Worm (Caenorhabditis elegans): ENCODE data around the gene irld-26.
A peak's percentile ranks its signal among the peaks of the same experiment; 100 is the strongest.

irld-26 gene

ce11 chrV:16229896-16230295 lies 24.9 kb downstream of the irld-26 start, which contains the start of the genes F21H7.2 and F21H7.12:
Gene F21H7.2, minus strand, starts transcription at chrV:16229996.
Gene F21H7.12, plus strand, starts transcription at chrV:16230165.
- TF ChIP-seq Y56A3A.18 (GFP tag; IDR thresholded peaks at IDR 0.05) (no peak), aptf-2 (GFP tag; conservative IDR thresholded peaks at IDR 0.05) (no peak), ztf-18 (tag; optimal IDR thresholded peaks at IDR 0.05) (no peak), ceh-27 (GFP tag; optimal IDR thresholded peaks at IDR 0.05) (no peak), dpff-1 (tag; optimal IDR thresholded peaks at IDR 0.05) (no peak)

- TF ChIP-seq T26A5.8 (tag; optimal IDR thresholded peaks at IDR 0.05) = no peak
- peak; percentile 51 for TF ChIP-seq nhr-80 (tag; optimal IDR thresholded peaks at IDR 0.05)
- TF ChIP-seq madf-8 (GFP tag; conservative IDR thresholded peaks at IDR 0.05) = no peak
These were observed 27.2 kb downstream of the irld-26 start, which contains the start of gene gst-22 for ce11 chrV:16232180-16232579. Gene gst-22, minus strand, starts transcription at chrV:16232282.

DNA sequence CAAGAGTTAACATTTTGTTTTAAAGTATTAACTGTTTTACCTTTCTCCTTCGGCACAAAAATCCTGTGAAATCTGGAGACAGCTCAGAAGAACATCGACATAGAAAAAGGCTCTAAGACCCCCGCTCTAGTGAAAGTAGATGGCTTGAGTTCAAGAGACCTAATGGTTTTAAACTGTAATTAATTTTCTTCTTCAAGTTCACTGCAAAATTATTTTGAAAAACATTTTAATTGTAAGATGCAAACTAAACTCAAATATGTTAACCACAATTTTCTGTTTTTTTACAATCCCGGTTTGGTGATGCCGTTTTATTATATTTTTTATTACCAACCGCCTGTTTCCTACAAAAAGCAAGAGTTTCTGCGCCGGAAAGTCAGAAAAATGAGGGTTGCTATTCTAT lies 28.6 kb downstream of the irld-26 start, which contains the start of gene clec-233:
clec-233 (plus strand) TSS at position 301 of the 400 bp plus-strand sequence.
- no peak for TF ChIP-seq lin-40 (tag; optimal IDR thresholded peaks at IDR 0.05)
- no peak for TF ChIP-seq T07F8.4 (tag; optimal IDR thresholded peaks at IDR 0.05)
- TF ChIP-seq ama-1 (optimal IDR thresholded peaks at IDR 0.05) = no peak
- TF ChIP-seq ama-1 (GFP tag; optimal IDR thresholded peaks at IDR 0.05) = no peak

ce11 chrV:16235135-16235534 lies 30.1 kb downstream of the irld-26 start, which contains the start of gene F21H7.3:
Gene F21H7.3, minus strand, starts transcription at chrV:16235235.
- TF ChIP-seq Y95B8A.8 (GFP tag; IDR thresholded peaks at IDR 0.05) = no peak
- no peak for TF ChIP-seq B0261.1 (tag; optimal IDR thresholded peaks at IDR 0.05)
- no peak for TF ChIP-seq C17E4.6 (GFP tag; IDR thresholded peaks at IDR 0.05)
- no peak for TF ChIP-seq sptf-2 (GFP tag; optimal IDR thresholded peaks at IDR 0.05)
- TF ChIP-seq T07F8.4 (tag; optimal IDR thresholded peaks at IDR 0.05) = no peak
- TF ChIP-seq madf-6 (GFP tag; IDR thresholded peaks at IDR 0.05) = no peak
- TF ChIP-seq rpc-1 (optimal IDR thresholded peaks at IDR 0.05) = no peak
- TF ChIP-seq rpc-1 (tag; optimal IDR thresholded peaks at IDR 0.05) = no peak
- no peak for TF ChIP-seq dpff-1 (tag; optimal IDR thresholded peaks at IDR 0.05)
- no peak for TF ChIP-seq ztf-28 (GFP tag; IDR thresholded peaks at IDR 0.05)
- TF ChIP-seq atf-7 (tag; optimal IDR thresholded peaks at IDR 0.05) = no peak
- no peak for TF ChIP-seq snpc-1.3 (tag; optimal IDR thresholded peaks at IDR 0.05; ENCODE audit: insufficient read depth)

DNA sequence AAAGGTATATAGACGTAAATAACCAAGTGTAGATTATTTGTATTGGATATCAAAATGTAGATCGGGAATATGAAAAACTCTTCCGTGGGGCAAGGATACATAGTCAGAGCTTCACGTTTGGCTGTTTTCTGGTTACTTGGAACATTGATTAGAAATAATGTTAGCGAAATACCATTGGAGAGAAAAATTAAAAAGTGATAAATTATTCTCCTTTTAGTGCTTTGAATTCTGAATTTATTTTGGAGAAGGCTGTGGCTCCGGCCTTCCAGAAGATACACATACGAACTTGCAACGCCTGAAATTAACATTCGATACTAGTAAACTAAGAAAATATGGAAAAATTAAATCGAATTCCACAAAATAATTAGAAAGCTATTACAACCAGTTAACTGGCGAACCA lies 30.7 kb downstream of the irld-26 start, which contains the start of gene srh-98:
srh-98 (minus strand) TSS at position 101 of the 400 bp plus-strand sequence.
- no peak for TF ChIP-seq gei-17 (GFP tag; optimal IDR thresholded peaks at IDR 0.05)
- no peak for TF ChIP-seq rcor-1 (GFP tag; IDR thresholded peaks at IDR 0.05)
- no peak for TF ChIP-seq madf-3 (GFP tag; IDR thresholded peaks at IDR 0.05)
- TF ChIP-seq D2030.7 (GFP tag; IDR thresholded peaks at IDR 0.05) = no peak
- no peak for TF ChIP-seq tbp1 (GFP tag; optimal IDR thresholded peaks at IDR 0.05)
- TF ChIP-seq nhr-90 (tag; optimal IDR thresholded peaks at IDR 0.05) = no peak
- TF ChIP-seq F22D6.2 (tag; optimal IDR thresholded peaks at IDR 0.05) = no peak
- no peak for TF ChIP-seq nhr-80 (tag; optimal IDR thresholded peaks at IDR 0.05)
- no peak for TF ChIP-seq C06A6.2 (GFP tag; conservative IDR thresholded peaks at IDR 0.05)
- TF ChIP-seq ccch-3 (GFP tag; optimal IDR thresholded peaks at IDR 0.05) = no peak
- no peak for TF ChIP-seq Y56A3A.18 (GFP tag; IDR thresholded peaks at IDR 0.05)
- TF ChIP-seq snpc-1.1 (tag; optimal IDR thresholded peaks at IDR 0.05; ENCODE audit: insufficient read depth) = no peak
- no peak for TF ChIP-seq snpc-4 (GFP tag; optimal IDR thresholded peaks at IDR 0.05)
- TF ChIP-seq snpc-4 (tag; optimal IDR thresholded peaks at IDR 0.05) = no peak
- no peak for TF ChIP-seq fkh-3 (tag; optimal IDR thresholded peaks at IDR 0.05)
- TF ChIP-seq hmg-20 (GFP tag; IDR thresholded peaks at IDR 0.05) = no peak

Measured in whole organism, young adult.